Worm (Caenorhabditis elegans) whole organism, L1 larva: Measurements from ENCODE around the gene C45B11.6.
A peak's percentile ranks its signal among the peaks of the same experiment; 100 is the strongest.

ENCODE experiments used
- C04F5.9 ChIP-seq: sonication (generic microtip); optimal IDR thresholded peaks from 2 replicates; lab custom pipeline; 2016; ENCODE audit warnings: missing genetic modification characterization, missing compliant biosample characterization
- aha-1 ChIP-seq: fragments of 150-350 bp; optimal IDR thresholded peaks from 2 replicates; lab custom pipeline; 2014; ENCODE audit warnings: missing biosample characterization, missing genetic modification characterization
- ceh-82 ChIP-seq, 3 experiments: fragments of 150-350 bp in 1 of 3; sonication (generic microtip) in 2 of 3; optimal IDR thresholded peaks; 2 replicates each; lab custom pipeline; 2014 to 2017; ENCODE audit warnings: missing biosample characterization in 3 of 3, missing genetic modification characterization in 3 of 3
- dsc-1 ChIP-seq: sonication (generic microtip); optimal IDR thresholded peaks from 2 replicates; lab custom pipeline; 2016; ENCODE audit warnings: mild to moderate bottlenecking, missing genetic modification characterization, missing compliant biosample characterization
- lin-14 ChIP-seq: fragments of 200-800 bp; sonication (Bioruptor generic); optimal IDR thresholded peaks from 2 replicates; lab custom pipeline; 2018; ENCODE audit warnings: mild to moderate bottlenecking, missing genetic modification characterization, moderate library complexity, missing compliant biosample characterization
- lin-35 ChIP-seq, 2 experiments: fragments of 150-350 bp; optimal IDR thresholded peaks; 2 replicates each; lab custom pipeline; 2014; ENCODE audit warnings: missing biosample characterization in 2 of 2, missing genetic modification characterization in 2 of 2, missing genetic modification reagents in 2 of 2
- mep-1 ChIP-seq: fragments of 150-350 bp; optimal IDR thresholded peaks from 2 replicates; lab custom pipeline; 2014; ENCODE audit warnings: missing biosample characterization, missing genetic modification characterization
- nhr-11 ChIP-seq: fragments of 150-350 bp; optimal IDR thresholded peaks from 2 replicates; lab custom pipeline; 2014; ENCODE audit warnings: missing biosample characterization, missing genetic modification characterization
- nhr-77 ChIP-seq: fragments of 150-350 bp; optimal IDR thresholded peaks from 2 replicates; lab custom pipeline; 2014; ENCODE audit warnings: missing biosample characterization, missing genetic modification characterization
- pqm-1 ChIP-seq: sonication (generic microtip); optimal IDR thresholded peaks from 3 replicates; lab custom pipeline; 2017; ENCODE audit warnings: missing biosample characterization, missing genetic modification characterization
- ztf-4 ChIP-seq: fragments of 150-350 bp; optimal IDR thresholded peaks from 2 replicates; lab custom pipeline; 2014; ENCODE audit warnings: missing biosample characterization, missing genetic modification characterization

- TF ChIP-seq mep-1 (tag; lab: Kevin White, UChicago), result peak; percentile 77
- TF ChIP-seq nhr-11 (tag; lab: Kevin White, UChicago), result no peak
- no peak for TF ChIP-seq pqm-1 (tag; lab: Kevin White, UChicago)
- no peak for TF ChIP-seq nhr-77 (tag; lab: Kevin White, UChicago)
- no peak for TF ChIP-seq ceh-82 (tag; optimal IDR thresholded peaks at IDR 0.05; lab: Kevin White, UChicago)
- no peak for TF ChIP-seq ztf-4
- peak in 1 of 2 experiments; percentile 19 for TF ChIP-seq lin-35 (GFP tag; optimal IDR thresholded peaks at IDR 0.05; lab: Kevin White, UChicago)
- no peak for TF ChIP-seq aha-1
- no peak for TF ChIP-seq dsc-1
- peak; percentile 72 for TF ChIP-seq lin-14 (GFP tag; lab: Kevin White, UChicago)
- no peak for TF ChIP-seq C04F5.9
Measured at ce11 chrV:11060239-11060984, 16.5 kb downstream of the C45B11.6 start, which contains the start of gene T04C12.11.
